Fruit fly (Drosophila melanogaster) whole organism, wandering third instar larva: ENCODE data around the gene CtBP.

Source experiments
- Hnf4 ChIP-seq: fragments of 200-800 bp; sonication (Bioruptor generic); optimal IDR thresholded peaks from 2 replicates; lab custom pipeline; 2016; ENCODE audit warnings: missing biosample characterization, mild to moderate bottlenecking, missing genetic modification characterization
- Myc ChIP-seq: fragments of >200 bp; optimal IDR thresholded peaks from 2 replicates; lab custom pipeline; 2017
- rgr ChIP-seq: fragments of 200-800 bp; sonication (Bioruptor generic); optimal IDR thresholded peaks from 3 replicates; lab custom pipeline; 2016; ENCODE audit warnings: missing biosample characterization, mild to moderate bottlenecking, missing genetic modification characterization
- usp ChIP-seq: fragments of >200 bp; optimal IDR thresholded peaks from 2 replicates; lab custom pipeline; 2017; ENCODE audit warnings: missing biosample characterization, missing genetic modification characterization

DNA sequence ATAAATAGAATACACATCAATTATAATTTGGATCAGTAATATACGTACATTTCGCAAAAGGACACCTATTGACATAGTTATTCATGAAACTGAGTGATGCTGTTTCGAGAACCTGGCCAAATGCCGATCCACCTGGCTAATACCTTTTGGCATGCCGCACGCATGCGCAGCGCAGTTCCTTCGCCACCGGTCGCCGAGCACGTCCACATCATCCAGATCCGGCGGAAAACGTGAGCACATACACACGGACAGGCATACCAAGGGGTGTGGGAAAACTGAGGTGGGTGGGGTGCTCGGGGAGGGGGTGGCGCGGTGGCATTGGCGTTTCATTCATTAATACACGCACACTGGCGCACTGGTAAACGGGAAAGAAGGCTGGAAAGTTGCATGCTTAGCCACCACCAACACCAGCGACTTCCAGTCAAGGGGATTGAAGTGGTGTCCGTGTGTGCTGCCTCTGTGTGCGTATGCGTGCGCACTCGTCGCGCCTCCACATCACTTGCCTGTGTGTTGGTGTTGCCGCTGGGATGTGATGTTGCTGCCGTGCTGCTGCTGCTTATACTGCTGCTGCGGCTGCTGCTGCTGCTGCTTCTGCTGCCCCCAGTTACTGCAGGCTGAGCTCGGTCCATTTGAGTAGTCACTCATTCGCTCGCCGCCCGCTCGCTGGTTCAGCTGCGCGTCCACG, 45.8 kb downstream of the CtBP start, which contains the start of gene sim:
- TF ChIP-seq rgr (GFP tag; lab: Kevin White, UChicago) (no peak), Hnf4 (GFP tag; lab: Kevin White, UChicago) (no peak), Myc (lab: Kevin White, UChicago) (no peak), usp (no peak)
